Fruit fly (Drosophila melanogaster) whole organism, embryonic: ENCODE measurements around the gene CG15536.

Experiments used
- ATbp ChIP-seq: fragments of 200-800 bp; sonication (Bioruptor generic); optimal IDR thresholded peaks from 2 replicates; lab custom pipeline; 2017; ENCODE audit warnings: missing biosample characterization, mild to moderate bottlenecking, missing genetic modification characterization, missing genetic modification reagents
- Atf-2 ChIP-seq: fragments of 200-800 bp; sonication (Bioruptor generic); optimal IDR thresholded peaks from 2 replicates; lab custom pipeline; 2016; ENCODE audit warnings: missing biosample characterization, missing genetic modification characterization
- BtbVII ChIP-seq: fragments of 200-800 bp; sonication (Bioruptor generic); optimal IDR thresholded peaks from 3 replicates; lab custom pipeline; 2017; ENCODE audit warnings: missing biosample characterization, mild to moderate bottlenecking, missing genetic modification characterization
- CG10321 ChIP-seq: fragments of 200-800 bp; sonication (Bioruptor generic); IDR thresholded peaks from 2 replicates; pipeline ENCODE4 v1.3.6; 2022; ENCODE audit warnings: missing biosample characterization, missing genetic modification characterization
- CG10979 ChIP-seq: fragments of 200-800 bp; sonication (Bioruptor generic); optimal IDR thresholded peaks from 2 replicates; lab custom pipeline; 2018; ENCODE audit warnings: missing biosample characterization, mild to moderate bottlenecking, missing genetic modification characterization, moderate library complexity
- CG12104 ChIP-seq: fragments of 200-800 bp; sonication (Bioruptor generic); optimal IDR thresholded peaks from 3 replicates; lab custom pipeline; 2016; ENCODE audit warnings: missing biosample characterization, missing genetic modification characterization
- CG14050 ChIP-seq: fragments of 200-800 bp; sonication (Bioruptor generic); IDR thresholded peaks from 3 replicates; pipeline ENCODE4 v1.3.6; 2022; ENCODE audit warnings: missing biosample characterization, missing genetic modification characterization
- CG14710 ChIP-seq: fragments of 200-800 bp; sonication (Bioruptor generic); optimal IDR thresholded peaks from 3 replicates; lab custom pipeline; 2019; ENCODE audit warnings: missing biosample characterization, mild to moderate bottlenecking, missing genetic modification characterization, moderate library complexity
- CG15011 ChIP-seq: fragments of 200-800 bp; sonication (Bioruptor generic); optimal IDR thresholded peaks from 3 replicates; lab custom pipeline; 2018; ENCODE audit warnings: missing biosample characterization, mild to moderate bottlenecking, missing genetic modification characterization
- CG15696 ChIP-seq: fragments of 200-800 bp; sonication (Bioruptor generic); optimal IDR thresholded peaks from 2 replicates; lab custom pipeline; 2019; ENCODE audit warnings: missing biosample characterization, mild to moderate bottlenecking, missing genetic modification characterization, moderate library complexity
- CG18599 ChIP-seq: fragments of 200-800 bp; sonication (Bioruptor generic); optimal IDR thresholded peaks from 3 replicates; lab custom pipeline; 2017; ENCODE audit warnings: missing biosample characterization, missing genetic modification characterization, mild to moderate bottlenecking, moderate library complexity, missing genetic modification reagents
- CG2120 ChIP-seq: fragments of 200-800 bp; sonication (Bioruptor generic); optimal IDR thresholded peaks from 3 replicates; lab custom pipeline; 2016; ENCODE audit warnings: missing biosample characterization, missing genetic modification characterization
- CG2678 ChIP-seq: fragments of 200-800 bp; sonication (Bioruptor generic); optimal IDR thresholded peaks from 3 replicates; lab custom pipeline; 2019; ENCODE audit warnings: missing biosample characterization, mild to moderate bottlenecking, missing genetic modification characterization, moderate library complexity
- CG34376 ChIP-seq: fragments of 200-800 bp; sonication (Bioruptor generic); optimal IDR thresholded peaks from 2 replicates; lab custom pipeline; 2018; ENCODE audit warnings: missing biosample characterization, mild to moderate bottlenecking, missing genetic modification characterization
- CG3726 ChIP-seq: fragments of 200-800 bp; sonication (Bioruptor generic); IDR thresholded peaks from 3 replicates; pipeline ENCODE4, ENCODE4 v1.3.6; 2022; ENCODE audit warnings: missing biosample characterization, missing genetic modification characterization
- CG4360 ChIP-seq: fragments of 200-800 bp; sonication (Bioruptor generic); IDR thresholded peaks from 2 replicates; pipeline ENCODE4 v1.3.6; 2022; ENCODE audit warnings: missing biosample characterization, missing genetic modification characterization
- CG6654 ChIP-seq: fragments of 200-800 bp; sonication (Bioruptor generic); optimal IDR thresholded peaks from 2 replicates; lab custom pipeline; 2017; ENCODE audit warnings: missing biosample characterization, mild to moderate bottlenecking, missing genetic modification characterization
- CG6689 ChIP-seq: fragments of 200-800 bp; sonication (Bioruptor generic); IDR thresholded peaks from 2 replicates; pipeline ENCODE4 v1.3.6; 2022; ENCODE audit warnings: missing biosample characterization, missing genetic modification characterization
- CG9609 ChIP-seq: fragments of 200-800 bp; sonication (Bioruptor generic); optimal IDR thresholded peaks from 3 replicates; lab custom pipeline; 2016; ENCODE audit warnings: missing biosample characterization, missing genetic modification characterization
- HLH3B ChIP-seq: fragments of 200-800 bp; sonication (Bioruptor generic); IDR thresholded peaks from 2 replicates; pipeline ENCODE4 v1.3.6; 2022; ENCODE audit warnings: missing biosample characterization, missing genetic modification characterization
- Hr3 ChIP-seq: fragments of 200-800 bp; sonication (Bioruptor generic); optimal IDR thresholded peaks from 3 replicates; lab custom pipeline; 2016; ENCODE audit warnings: missing biosample characterization, missing genetic modification characterization
- Hr51 ChIP-seq, 2 experiments: fragments of 200-800 bp; sonication (Bioruptor generic); optimal IDR thresholded peaks; 2 replicates in 1 of 2; 3 replicates in 1 of 2; lab custom pipeline; 2016 to 2018; ENCODE audit warnings: missing biosample characterization in 2 of 2, missing genetic modification characterization in 2 of 2, mild to moderate bottlenecking in 1 of 2, moderate library complexity in 1 of 2
- NC2β ChIP-seq: fragments of 200-800 bp; sonication (Bioruptor generic); optimal IDR thresholded peaks from 2 replicates; lab custom pipeline; 2016; ENCODE audit warnings: missing biosample characterization, missing genetic modification characterization
- Nf-YB ChIP-seq: fragments of 200-800 bp; sonication (Bioruptor generic); optimal IDR thresholded peaks from 3 replicates; lab custom pipeline; 2019; ENCODE audit warnings: missing biosample characterization, mild to moderate bottlenecking, missing genetic modification characterization, moderate library complexity
- NfI ChIP-seq: fragments of 200-800 bp; sonication (Bioruptor generic); optimal IDR thresholded peaks from 3 replicates; lab custom pipeline; 2018; ENCODE audit warnings: missing biosample characterization, mild to moderate bottlenecking, missing genetic modification characterization, moderate library complexity
- PHDP ChIP-seq: fragments of 200-800 bp; sonication (Bioruptor generic); optimal IDR thresholded peaks from 3 replicates; lab custom pipeline; 2018; ENCODE audit warnings: missing biosample characterization, mild to moderate bottlenecking, missing genetic modification characterization, moderate library complexity
- Rfx ChIP-seq: fragments of 200-800 bp; sonication (Bioruptor generic); IDR thresholded peaks from 2 replicates; pipeline ENCODE4 v1.3.6; 2022; ENCODE audit warnings: missing biosample characterization, missing genetic modification characterization
- Sin3A ChIP-seq: fragments of >200 bp; optimal IDR thresholded peaks from 2 replicates; lab custom pipeline; 2018
- Spps ChIP-seq: fragments of 200-800 bp; sonication (Bioruptor generic); optimal IDR thresholded peaks from 2 replicates; lab custom pipeline; 2018; ENCODE audit warnings: missing biosample characterization, mild to moderate bottlenecking, missing genetic modification characterization
- Vsx1 ChIP-seq: fragments of 200-800 bp; sonication (Bioruptor generic); optimal IDR thresholded peaks from 2 replicates; lab custom pipeline; 2017; ENCODE audit warnings: missing biosample characterization, mild to moderate bottlenecking, missing genetic modification characterization, missing genetic modification reagents
- ap ChIP-seq: fragments of 200-800 bp; sonication (Bioruptor generic); IDR thresholded peaks from 2 replicates; pipeline ENCODE4 v1.3.6; 2022; ENCODE audit warnings: missing biosample characterization, missing genetic modification characterization
- bcd ChIP-seq: fragments of 200-800 bp; sonication (Bioruptor generic); optimal IDR thresholded peaks from 2 replicates; lab custom pipeline; 2017; ENCODE audit warnings: missing biosample characterization, mild to moderate bottlenecking, missing genetic modification characterization
- cato ChIP-seq: fragments of 200-800 bp; sonication (Bioruptor generic); optimal IDR thresholded peaks from 2 replicates; lab custom pipeline; 2016; ENCODE audit warnings: missing biosample characterization, missing genetic modification characterization, borderline replicate concordance
- caup ChIP-seq: fragments of 200-800 bp; sonication (Bioruptor generic); optimal IDR thresholded peaks from 3 replicates; lab custom pipeline; 2017; ENCODE audit warnings: missing biosample characterization, mild to moderate bottlenecking, missing genetic modification characterization, moderate library complexity; ENCODE audit not compliant: severe bottlenecking
- dati ChIP-seq: fragments of 200-800 bp; sonication (Bioruptor generic); IDR thresholded peaks from 2 replicates; pipeline ENCODE4 v1.3.6; 2022; ENCODE audit warnings: missing biosample characterization, missing genetic modification characterization
- en ChIP-seq: fragments of 200-800 bp; sonication (Bioruptor generic); optimal IDR thresholded peaks from 2 replicates; lab custom pipeline; 2016; ENCODE audit warnings: missing biosample characterization, missing genetic modification characterization
- fd64A ChIP-seq: fragments of 200-800 bp; sonication (Bioruptor generic); optimal IDR thresholded peaks from 3 replicates; lab custom pipeline; 2018; ENCODE audit warnings: missing biosample characterization, mild to moderate bottlenecking, missing genetic modification characterization
- gsb-n ChIP-seq: fragments of 200-800 bp; sonication (Bioruptor generic); optimal IDR thresholded peaks from 3 replicates; lab custom pipeline; 2018; ENCODE audit warnings: missing biosample characterization, mild to moderate bottlenecking, missing genetic modification characterization
- her ChIP-seq: fragments of 200-800 bp; sonication (Bioruptor generic); optimal IDR thresholded peaks from 2 replicates; lab custom pipeline; 2016; ENCODE audit warnings: missing biosample characterization, missing genetic modification characterization
- jigr1 ChIP-seq: fragments of 200-800 bp; sonication (Bioruptor generic); IDR thresholded peaks from 3 replicates; pipeline ENCODE4 v1.3.6; 2022; ENCODE audit warnings: missing biosample characterization, missing genetic modification characterization
- kay ChIP-seq: fragments of 200-800 bp; sonication (Bioruptor generic); optimal IDR thresholded peaks from 2 replicates; lab custom pipeline; 2016; ENCODE audit warnings: missing biosample characterization, missing genetic modification characterization
- lmd ChIP-seq: fragments of 200-800 bp; sonication (Bioruptor generic); IDR thresholded peaks from 2 replicates; pipeline ENCODE4 v1.3.6; 2022; ENCODE audit warnings: missing biosample characterization, missing genetic modification characterization
- luna ChIP-seq: fragments of 200-800 bp; sonication (Bioruptor generic); optimal IDR thresholded peaks from 2 replicates; lab custom pipeline; 2016; ENCODE audit warnings: missing biosample characterization, missing genetic modification characterization
- sens ChIP-seq: fragments of 200-800 bp; sonication (Bioruptor generic); peaks from one replicate; lab custom pipeline; 2016; ENCODE audit warnings: missing biosample characterization, missing genetic modification characterization
- sisA ChIP-seq: fragments of 200-800 bp; sonication (Bioruptor generic); IDR thresholded peaks from 2 replicates; pipeline ENCODE4 v1.3.6; 2022; ENCODE audit warnings: missing biosample characterization, missing genetic modification characterization
- slp2 ChIP-seq: fragments of 200-800 bp; sonication (Bioruptor generic); optimal IDR thresholded peaks from 2 replicates; lab custom pipeline; 2016; ENCODE audit warnings: missing biosample characterization, missing genetic modification characterization
- so ChIP-seq: fragments of 200-800 bp; sonication (Bioruptor generic); IDR thresholded peaks from 3 replicates; pipeline ENCODE4 v1.3.6; 2022; ENCODE audit warnings: missing biosample characterization, missing genetic modification characterization
- sob ChIP-seq: fragments of 200-800 bp; sonication (Bioruptor generic); IDR thresholded peaks from 2 replicates; pipeline ENCODE4 v1.3.6; 2022; ENCODE audit warnings: missing biosample characterization, missing genetic modification characterization
- stc ChIP-seq: fragments of 200-800 bp; sonication (Bioruptor generic); IDR thresholded peaks from 2 replicates; pipeline ENCODE4 v1.3.6; 2022; ENCODE audit warnings: missing biosample characterization, missing genetic modification characterization
- ttk ChIP-seq: fragments of 200-800 bp; sonication (Bioruptor generic); IDR thresholded peaks from 2 replicates; pipeline ENCODE4 v2.1.2; 2022; ENCODE audit warnings: missing biosample characterization, missing genetic modification characterization
- zen ChIP-seq: fragments of 200-800 bp; sonication (Bioruptor generic); optimal IDR thresholded peaks from 3 replicates; lab custom pipeline; 2018; ENCODE audit warnings: missing biosample characterization, mild to moderate bottlenecking, missing genetic modification characterization, moderate library complexity

Gene CG15536

dm6 chr3R:30413795-30414194, 11.2 kb downstream of the CG15536 start (continued):
- TF ChIP-seq CG15011 (GFP tag; lab: Kevin White, UChicago) (peak; percentile 24), CG6654 (peak; percentile 36), CG2678 (tag; lab: Kevin White, UChicago) (peak; percentile 62), CG6689 (GFP tag; lab: Robert Waterston, UW) (peak; percentile 70), NC2β (GFP tag; lab: Kevin White, UChicago) (no peak), gsb-n (tag; lab: Kevin White, UChicago) (peak; percentile 47), caup (GFP tag; lab: Kevin White, UChicago) (peak; percentile 25), CG10321 (GFP tag; lab: Robert Waterston, UW) (no peak), HLH3B (GFP tag; lab: Robert Waterston, UW) (peak; percentile 73), ap (peak; percentile 63), ttk (peak; percentile 51; the same call in 1 of the 2 replicates), stc (GFP tag; lab: Robert Waterston, UW) (peak; percentile 47; the same call in 1 of the 2 replicates), so (peak; percentile 56; the same call in 1 of the 3 replicates), Hr3 (no peak), Nf-YB (GFP tag; lab: Kevin White, UChicago) (no peak), bcd (peak; percentile 31), CG14050 (GFP tag; lab: Robert Waterston, UW) (no peak), Atf-2 (GFP tag; lab: Kevin White, UChicago) (peak; percentile 44), CG15696 (tag; lab: Kevin White, UChicago) (no peak), en (peak; percentile 17), lmd (peak; percentile 54), Hr51 (GFP tag; optimal IDR thresholded peaks at IDR 0.05; lab: Kevin White, UChicago) (peak in 1 of 2 experiments; percentile 42), Sin3A (lab: Kevin White, UChicago) (no peak), sens (GFP tag; lab: Kevin White, UChicago) (peak; percentile 89), CG3726 (0 out of 3 replicates have a peak, but pooled peaks have one; percentile 20), NfI (GFP tag; lab: Kevin White, UChicago) (peak; percentile 30), Spps (tag; lab: Kevin White, UChicago) (peak; percentile 33), dati (GFP tag; lab: Robert Waterston, UW) (no peak), BtbVII (GFP tag; lab: Kevin White, UChicago) (no peak), Vsx1 (GFP tag; lab: Kevin White, UChicago) (peak; percentile 45), CG10979 (tag; lab: Kevin White, UChicago) (peak; percentile 73), CG2120 (peak; percentile 25), CG18599 (peak; percentile 63), CG14710 (tag; lab: Kevin White, UChicago) (peak; percentile 41), CG4360 (0 out of 2 replicates have a peak, but pooled peaks have one; percentile 19), CG12104 (GFP tag; lab: Kevin White, UChicago) (peak; percentile 7), kay (no peak), luna (GFP tag; lab: Kevin White, UChicago) (no peak), CG34376 (no peak), sob (GFP tag; lab: Robert Waterston, UW) (0 out of 2 replicates have a peak, but pooled peaks have one; percentile 42), CG9609 (peak; percentile 7), ATbp (GFP tag; lab: Kevin White, UChicago) (peak; percentile 49), Rfx (GFP tag; lab: Robert Waterston, UW) (peak; percentile 49), slp2 (GFP tag; lab: Kevin White, UChicago) (no peak), jigr1 (GFP tag; lab: Robert Waterston, UW) (no peak), cato (peak; percentile 47), sisA (GFP tag; lab: Robert Waterston, UW) (peak; percentile 38), zen (peak; percentile 19), fd64A (peak; percentile 31), PHDP (tag; lab: Kevin White, UChicago) (peak; percentile 58), her (GFP tag; lab: Kevin White, UChicago) (no peak)
